Worm (Caenorhabditis elegans) whole organism, L3 larva: Measurements from ENCODE around the gene R08A2.9.

ENCODE experiments used
- R02D3.7 ChIP-seq: fragments of 150-350 bp; optimal IDR thresholded peaks from 2 replicates; lab custom pipeline; 2014; ENCODE audit warnings: missing biosample characterization, missing genetic modification characterization
- ceh-16 ChIP-seq: sonication (generic microtip); optimal IDR thresholded peaks from 2 replicates; lab custom pipeline; 2017; ENCODE audit warnings: missing biosample characterization, missing genetic modification characterization
- ceh-82 ChIP-seq: fragments of 150-350 bp; optimal IDR thresholded peaks from 2 replicates; lab custom pipeline; 2014; ENCODE audit warnings: missing biosample characterization, missing genetic modification characterization
- elt-1 ChIP-seq: fragments of 150-350 bp; optimal IDR thresholded peaks from 2 replicates; lab custom pipeline; 2014; ENCODE audit warnings: missing biosample characterization, missing genetic modification characterization
- fkh-10 ChIP-seq: sonication (generic microtip); optimal IDR thresholded peaks from 2 replicates; lab custom pipeline; 2017; ENCODE audit warnings: missing biosample characterization, missing genetic modification reagents, missing genetic modification characterization
- lin-39 ChIP-seq: fragments of 150-350 bp; optimal IDR thresholded peaks from 2 replicates; lab custom pipeline; 2018; ENCODE audit warnings: missing biosample characterization, missing genetic modification reagents, missing genetic modification characterization
- nhr-28 ChIP-seq: fragments of 150-350 bp; optimal IDR thresholded peaks from 2 replicates; lab custom pipeline; 2014; ENCODE audit warnings: missing biosample characterization, missing genetic modification characterization
- sea-2 ChIP-seq: fragments of 150-350 bp; sonication (generic microtip); optimal IDR thresholded peaks from 4 replicates; lab custom pipeline; 2014; ENCODE audit warnings: missing biosample characterization, missing genetic modification reagents, missing genetic modification characterization
- skn-1 ChIP-seq: fragments of 150-350 bp; optimal IDR thresholded peaks from 2 replicates; lab custom pipeline; 2014; ENCODE audit warnings: missing biosample characterization, missing genetic modification characterization
- snpc-4 ChIP-seq: fragments of 150-350 bp; optimal IDR thresholded peaks from 2 replicates; lab custom pipeline; 2014; ENCODE audit warnings: missing biosample characterization, missing genetic modification characterization
- tbx-2 ChIP-seq: sonication (generic microtip); optimal IDR thresholded peaks from 2 replicates; lab custom pipeline; 2016; ENCODE audit warnings: mild to moderate bottlenecking, missing genetic modification characterization, missing compliant biosample characterization
- unc-39 ChIP-seq: sonication (generic microtip); optimal IDR thresholded peaks from 4 replicates; lab custom pipeline; 2017; ENCODE audit warnings: missing biosample characterization, missing genetic modification characterization
- unc-62 ChIP-seq: fragments of 150-350 bp; sonication (generic microtip); optimal IDR thresholded peaks from 4 replicates; lab custom pipeline; 2014; ENCODE audit warnings: missing biosample characterization, missing genetic modification reagents, missing genetic modification characterization

- TF ChIP-seq unc-62 (GFP tag; lab: Kevin White, UChicago) (no peak), unc-39 (tag; lab: Kevin White, UChicago) (no peak), snpc-4 (tag; lab: Kevin White, UChicago) (no peak), elt-1 (tag; lab: Kevin White, UChicago) (no peak), lin-39 (tag; lab: Kevin White, UChicago) (no peak), nhr-28 (tag; lab: Kevin White, UChicago) (no peak), tbx-2 (no peak), ceh-82 (no peak), fkh-10 (GFP tag; lab: Kevin White, UChicago) (no peak), ceh-16 (tag; lab: Kevin White, UChicago) (no peak), R02D3.7 (tag; lab: Kevin White, UChicago) (no peak), sea-2 (GFP tag; lab: Kevin White, UChicago) (no peak), skn-1 (tag; lab: Kevin White, UChicago) (no peak)
Observed at ce11 chrV:14723020-14723419, 15.0 kb downstream of the R08A2.9 start, which contains the start of gene R08A2.7.
